Fruit fly (Drosophila melanogaster): ENCODE data around the gene Cnep1r1.

- TF ChIP-seq Hr39 (GFP tag; optimal IDR thresholded peaks at IDR 0.05): no peak
- no peak for TF ChIP-seq dsx (GFP tag; optimal IDR thresholded peaks at IDR 0.05; ENCODE audit: poor library complexity, severe bottlenecking)
- TF ChIP-seq Blimp-1 (GFP tag; optimal IDR thresholded peaks at IDR 0.05): no peak
- TF ChIP-seq CG8319 (GFP tag; optimal IDR thresholded peaks at IDR 0.05): no peak
- no peak for TF ChIP-seq CG6163 (GFP tag; IDR thresholded peaks at IDR 0.05)
- no peak for TF ChIP-seq CG3032 (tag; optimal IDR thresholded peaks at IDR 0.05)
- no peak for TF ChIP-seq CG6854 (GFP tag; optimal IDR thresholded peaks at IDR 0.05)
- no peak for TF ChIP-seq CG8632 (GFP tag; optimal IDR thresholded peaks at IDR 0.05)
- TF ChIP-seq fkh (GFP tag; optimal IDR thresholded peaks at IDR 0.05): no peak
- TF ChIP-seq vri (GFP tag; optimal IDR thresholded peaks at IDR 0.05): no peak
Observed at dm6 chrX:22962260-22962659, 17.1 kb downstream of the Cnep1r1 start, which contains the start of gene CG40485.
